Worm (Caenorhabditis elegans) whole organism, L4 larva: ENCODE data around the gene H40L08.2.

Experiments
- aly-2 ChIP-seq: sonication (generic microtip); optimal IDR thresholded peaks from 2 replicates; lab custom pipeline; 2018; ENCODE audit warnings: missing biosample characterization, missing genetic modification characterization
- ceh-82 ChIP-seq: sonication (generic microtip); optimal IDR thresholded peaks from 2 replicates; lab custom pipeline; 2017; ENCODE audit warnings: missing biosample characterization, missing genetic modification characterization
- fkh-10 ChIP-seq: fragments of 150-350 bp; optimal IDR thresholded peaks from 2 replicates; lab custom pipeline; 2014; ENCODE audit warnings: missing biosample characterization, missing genetic modification reagents, missing genetic modification characterization
- hlh-30 ChIP-seq: sonication (generic microtip); optimal IDR thresholded peaks from 2 replicates; lab custom pipeline; 2017; ENCODE audit warnings: antibody characterized with exemption, mild to moderate bottlenecking, missing genetic modification characterization, missing compliant biosample characterization; ENCODE audit not compliant: insufficient read depth
- nhr-10 ChIP-seq: fragments of 150-350 bp; optimal IDR thresholded peaks from 2 replicates; lab custom pipeline; 2014; ENCODE audit warnings: missing biosample characterization, missing genetic modification characterization
- snpc-4 ChIP-seq: fragments of 150-350 bp; optimal IDR thresholded peaks from 2 replicates; lab custom pipeline; 2014; ENCODE audit warnings: missing biosample characterization, missing genetic modification characterization
- unc-130 ChIP-seq: sonication (generic microtip); optimal IDR thresholded peaks from 2 replicates; lab custom pipeline; 2016; ENCODE audit warnings: missing genetic modification reagents, missing genetic modification characterization, missing compliant biosample characterization
- unc-62 ChIP-seq, 3 experiments: fragments of 150-350 bp in 1 of 3; sonication (generic microtip); optimal IDR thresholded peaks in 2 of 3; peaks in 1 of 3; 1 replicate in 1 of 3; 2 replicates in 2 of 3; lab custom pipeline; 2014 to 2017; ENCODE audit warnings: missing biosample characterization in 3 of 3, missing genetic modification characterization in 3 of 3, missing genetic modification reagents in 3 of 3, missing genotype in 1 of 3
- zag-1 ChIP-seq: fragments of 150-350 bp; optimal IDR thresholded peaks from 2 replicates; lab custom pipeline; 2014; ENCODE audit warnings: missing biosample characterization, missing genetic modification characterization

DNA sequence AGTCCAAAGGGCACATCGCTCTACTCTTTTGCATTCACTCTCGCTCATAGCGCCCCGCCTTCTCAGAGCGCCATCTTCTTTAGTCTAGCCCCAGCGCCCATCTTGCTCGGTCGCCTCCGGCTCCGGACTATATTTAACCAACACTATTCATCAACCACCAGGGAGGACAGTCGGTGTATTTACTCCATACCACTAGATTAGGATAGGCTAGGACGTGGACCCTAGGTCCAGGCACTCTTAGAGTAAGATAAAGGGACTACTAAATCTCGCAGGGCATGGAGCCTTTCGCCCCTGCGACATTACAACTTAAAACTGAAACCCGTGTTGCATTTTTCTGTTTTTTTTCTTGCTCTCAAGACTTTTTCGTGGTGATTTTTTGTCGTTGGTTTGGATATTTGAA lies 30.0 kb downstream of the H40L08.2 start:
- no peak for TF ChIP-seq aly-2 (tag; lab: Kevin White, UChicago)
- TF ChIP-seq unc-62 (GFP tag; optimal IDR thresholded peaks at IDR 0.05 in 1 of 2; lab: Kevin White, UChicago) = peak in 1 of 2 experiments; percentile 57
- no peak for TF ChIP-seq unc-62 (tag; optimal IDR thresholded peaks at IDR 0.05; lab: Kevin White, UChicago)
- no peak for TF ChIP-seq snpc-4 (tag; lab: Kevin White, UChicago)
- no peak for TF ChIP-seq zag-1 (tag; lab: Kevin White, UChicago)
- no peak for TF ChIP-seq hlh-30 (tag; lab: Kevin White, UChicago)
- TF ChIP-seq unc-130 (GFP tag; lab: Kevin White, UChicago) = no peak
- no peak for TF ChIP-seq ceh-82
- TF ChIP-seq nhr-10 (tag; lab: Kevin White, UChicago) = no peak
- TF ChIP-seq fkh-10 (GFP tag; lab: Kevin White, UChicago) = no peak
